Fruit fly (Drosophila melanogaster) whole organism, larva: ENCODE data around the gene CLIP-190.
A peak's percentile ranks its signal among the peaks of the same experiment; 100 is the strongest.

Source experiments
- noc ChIP-seq: fragments of 200-800 bp; sonication (Bioruptor generic); optimal IDR thresholded peaks from 3 replicates; lab custom pipeline; 2019; ENCODE audit warnings: missing biosample characterization, mild to moderate bottlenecking, missing genetic modification characterization, moderate library complexity

CLIP-190 gene

DNA sequence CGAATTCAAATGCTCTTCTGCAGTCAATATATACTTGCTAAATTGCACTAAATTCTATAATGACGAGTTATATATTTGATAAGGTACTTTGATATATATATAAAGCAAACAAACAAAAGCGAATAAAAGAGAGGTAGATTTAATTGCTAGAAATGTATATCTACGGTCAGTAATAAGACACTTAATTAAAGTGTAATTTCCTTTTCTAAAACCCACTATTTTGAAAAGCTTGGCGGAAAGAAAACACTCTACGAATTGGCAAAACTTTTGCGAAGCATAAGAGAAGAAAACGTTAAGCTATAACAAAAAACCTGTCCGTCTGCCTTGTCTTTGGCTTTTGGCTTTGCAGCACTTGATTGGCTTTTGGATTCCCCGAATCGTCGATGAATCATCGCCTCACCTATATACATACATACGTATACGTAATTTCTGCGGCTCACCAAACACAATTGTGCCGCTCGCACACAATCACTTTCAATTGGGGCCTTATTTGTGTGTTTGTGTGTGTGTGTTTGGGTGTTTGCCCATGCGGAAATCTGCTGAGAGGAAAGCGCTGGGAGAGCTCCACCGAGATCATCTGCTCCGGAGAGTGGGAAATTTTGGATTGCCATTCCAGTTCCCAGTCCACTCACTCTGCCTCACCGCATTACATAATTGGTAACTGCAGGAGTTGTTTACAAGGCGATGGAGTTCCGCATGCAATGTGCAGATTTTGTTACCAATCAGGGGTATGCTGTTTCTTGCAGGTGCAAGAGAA is 46.3 kb downstream of the CLIP-190 start:
- peak; percentile 30 for TF ChIP-seq noc (tag; lab: Kevin White, UChicago)

DNA sequence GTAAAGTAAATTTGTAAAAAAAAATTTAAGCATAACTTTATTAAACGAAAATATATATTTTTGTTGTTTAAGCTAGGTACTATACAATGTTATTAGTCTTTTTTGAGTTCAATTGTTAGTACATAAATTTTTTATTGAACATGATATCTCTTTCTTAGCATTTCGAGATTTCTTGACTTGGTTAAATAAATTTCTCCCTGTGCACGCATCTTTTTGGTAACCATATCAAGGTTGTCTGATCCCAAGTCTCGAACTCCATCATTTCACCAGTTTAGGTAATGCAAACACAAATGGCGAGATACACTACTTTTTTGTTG is 46.8 kb downstream of the CLIP-190 start:
- no peak for TF ChIP-seq noc (tag; lab: Kevin White, UChicago)

DNA sequence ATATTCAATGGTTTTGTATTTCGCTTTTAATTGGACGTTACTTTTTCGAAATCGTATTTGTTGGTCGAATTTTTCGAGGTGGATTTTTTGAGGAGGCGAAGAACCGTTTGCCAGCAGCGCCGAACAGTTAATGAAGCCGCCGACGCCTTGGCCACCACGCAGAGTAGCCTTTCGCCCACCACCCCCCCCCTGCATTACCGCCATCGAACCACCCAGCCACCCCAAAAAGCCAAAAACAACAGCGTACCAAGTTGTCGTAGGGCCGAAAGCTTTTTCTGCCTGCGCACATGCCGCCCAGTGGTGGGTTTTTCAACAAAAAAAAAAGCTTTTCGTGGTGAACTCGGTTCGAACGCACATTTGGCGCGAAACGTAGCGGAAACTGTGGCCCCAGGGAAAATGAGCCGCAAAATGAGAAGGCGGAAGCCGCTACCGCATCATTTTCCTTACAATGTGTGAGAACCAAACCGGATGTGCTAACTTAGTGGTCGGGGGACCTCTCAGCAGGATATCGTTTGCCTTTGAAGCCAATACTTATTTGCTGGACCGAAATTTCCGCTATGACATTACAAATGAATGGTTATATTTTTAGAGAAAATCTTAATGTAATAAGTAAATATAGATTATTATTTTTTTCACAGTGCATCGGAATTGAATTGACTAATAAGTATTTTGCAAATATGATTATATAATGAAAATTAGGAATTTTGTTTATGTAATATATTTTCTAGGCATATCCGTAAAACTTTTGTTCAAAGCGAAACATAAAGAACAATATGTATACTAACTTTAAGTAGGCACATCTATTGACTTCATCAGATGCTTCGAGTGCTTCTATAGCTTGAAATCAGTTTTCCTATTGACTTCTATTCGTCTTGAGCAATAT is 48.8 kb downstream of the CLIP-190 start, which contains the start of the genes Dif and CG5043:
Dif (minus strand) TSS at position 132 of the 883 bp plus-strand sequence.
CG5043 (plus strand) TSS at position 833 of the 883 bp plus-strand sequence.
- TF ChIP-seq noc (tag; lab: Kevin White, UChicago) = no peak

DNA sequence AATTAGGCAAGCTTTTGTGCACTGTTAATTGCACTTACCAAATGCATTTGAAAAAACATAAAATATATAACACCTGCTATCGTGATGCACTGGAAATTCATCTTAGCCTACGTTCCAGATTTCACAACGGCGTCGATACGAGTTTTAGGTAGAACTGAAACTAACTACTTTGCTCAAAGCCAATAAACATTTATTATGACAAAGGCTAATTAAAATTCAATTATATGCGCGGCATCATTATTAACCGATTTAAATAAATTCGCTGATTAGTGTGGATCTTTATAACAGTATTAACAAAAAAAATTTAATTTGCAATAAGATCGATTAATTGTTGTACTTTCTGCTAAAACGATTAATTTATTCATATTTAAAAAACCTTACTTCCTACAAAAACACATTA is 52.0 kb downstream of the CLIP-190 start, which contains the start of gene CG33928:
CG33928 (minus strand) TSS at position 101 of the 400 bp plus-strand sequence.
- TF ChIP-seq noc (tag; lab: Kevin White, UChicago) = no peak

DNA sequence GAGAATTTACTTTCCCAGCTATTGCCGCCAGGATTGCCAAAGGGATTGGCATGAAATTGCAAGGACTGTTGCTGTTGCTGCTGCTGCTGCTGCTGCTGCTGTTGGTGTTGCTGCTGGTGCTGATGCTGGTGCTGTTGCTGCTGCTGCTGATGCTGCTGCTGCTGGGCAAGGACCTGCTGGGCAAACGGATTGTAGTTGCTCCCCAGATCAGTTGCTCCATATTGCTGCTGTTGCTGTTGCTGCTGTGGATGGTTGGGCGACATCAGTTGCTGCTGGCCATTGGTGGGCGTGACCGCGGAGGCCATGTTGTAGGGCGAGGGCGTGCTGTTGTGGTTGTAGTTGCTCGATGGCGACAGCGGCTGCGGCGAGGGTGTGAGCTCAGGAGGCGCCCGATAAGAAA is 53.1 kb downstream of the CLIP-190 start:
- TF ChIP-seq noc (tag; lab: Kevin White, UChicago) = no peak

DNA sequence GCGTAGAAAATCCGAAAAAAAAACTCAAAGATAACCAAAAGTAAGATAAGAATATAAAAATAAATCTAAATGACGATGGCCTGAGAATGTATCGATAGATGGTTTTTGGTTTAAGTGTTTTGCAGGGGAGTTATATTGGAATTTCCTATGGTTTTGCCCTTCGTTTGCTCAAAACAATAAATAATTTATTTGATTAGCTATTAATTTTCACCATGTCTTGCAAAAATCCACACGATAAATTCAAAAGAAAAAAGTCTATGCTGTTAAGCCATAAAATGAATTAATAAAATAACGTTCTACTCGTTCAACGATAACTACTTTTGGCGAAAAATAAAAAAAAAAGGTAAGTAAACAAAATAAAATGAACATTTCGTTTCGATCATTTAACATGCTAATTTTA is 62.6 kb downstream of the CLIP-190 start:
- TF ChIP-seq noc (tag; lab: Kevin White, UChicago) = no peak

DNA sequence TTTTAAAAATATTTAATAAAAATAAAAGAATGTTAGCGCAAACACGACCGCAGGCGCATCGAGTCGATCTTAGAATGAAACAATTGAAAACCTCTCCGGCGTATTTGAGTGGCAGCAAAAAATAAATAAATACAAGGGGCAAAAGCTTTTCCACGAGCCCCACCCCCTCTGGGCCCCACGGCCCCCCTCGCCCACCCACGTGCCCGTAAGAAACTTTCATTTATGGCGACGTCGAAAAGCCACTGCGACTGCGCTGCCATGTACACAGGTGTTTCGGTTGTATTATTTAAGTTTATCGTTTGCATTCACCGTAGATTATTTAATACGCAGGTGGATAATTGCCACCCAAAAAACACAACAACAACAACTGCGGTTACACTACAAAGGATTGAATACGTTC is 63.9 kb downstream of the CLIP-190 start:
- TF ChIP-seq noc (tag; lab: Kevin White, UChicago) = no peak

DNA sequence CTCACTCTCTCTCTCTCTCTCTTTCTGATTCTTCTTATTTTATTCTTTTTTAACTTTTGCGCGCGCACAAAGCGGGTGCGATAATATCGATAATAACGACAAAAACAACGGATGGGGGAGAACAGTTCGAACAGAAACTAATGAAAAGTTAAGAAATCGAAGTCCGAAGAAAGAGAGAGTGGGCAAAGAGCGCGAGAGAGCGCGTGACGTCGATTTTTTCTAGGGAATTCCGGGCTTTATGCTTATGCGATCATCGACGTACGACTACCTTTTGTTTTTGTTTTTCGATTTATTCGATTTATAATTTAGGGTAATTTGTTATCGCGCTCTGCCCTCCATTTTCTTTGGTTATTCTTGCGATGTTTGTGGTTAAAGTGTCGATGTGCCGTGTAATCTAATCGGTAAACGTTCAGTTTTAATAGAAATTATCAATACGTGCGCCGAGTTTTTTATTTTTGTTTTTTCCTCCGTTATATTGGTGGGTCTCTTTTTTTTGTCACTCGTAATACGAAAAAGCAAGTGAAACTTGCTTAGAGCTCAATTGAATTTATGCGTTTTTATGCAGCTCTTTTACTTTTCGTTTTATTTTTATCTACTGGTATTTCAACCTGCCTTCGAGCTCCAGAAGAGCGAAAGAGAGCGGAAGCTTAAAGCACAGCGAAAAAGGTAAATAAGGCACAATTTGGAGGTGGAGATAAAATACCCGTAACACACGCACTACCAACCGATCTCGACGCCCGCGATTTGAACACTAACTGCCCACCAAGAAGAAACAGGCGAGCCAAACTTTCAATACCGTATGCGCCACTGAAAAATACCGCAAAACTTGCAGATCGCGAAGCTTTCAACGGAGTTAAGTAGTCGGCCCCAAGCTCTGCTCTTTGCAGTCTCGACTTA is 65.4 kb downstream of the CLIP-190 start, which contains the start of gene dl:
dl (minus strand) TSS at position 757 of the 897 bp plus-strand sequence.
- TF ChIP-seq noc (tag; lab: Kevin White, UChicago) = peak; percentile 16

DNA sequence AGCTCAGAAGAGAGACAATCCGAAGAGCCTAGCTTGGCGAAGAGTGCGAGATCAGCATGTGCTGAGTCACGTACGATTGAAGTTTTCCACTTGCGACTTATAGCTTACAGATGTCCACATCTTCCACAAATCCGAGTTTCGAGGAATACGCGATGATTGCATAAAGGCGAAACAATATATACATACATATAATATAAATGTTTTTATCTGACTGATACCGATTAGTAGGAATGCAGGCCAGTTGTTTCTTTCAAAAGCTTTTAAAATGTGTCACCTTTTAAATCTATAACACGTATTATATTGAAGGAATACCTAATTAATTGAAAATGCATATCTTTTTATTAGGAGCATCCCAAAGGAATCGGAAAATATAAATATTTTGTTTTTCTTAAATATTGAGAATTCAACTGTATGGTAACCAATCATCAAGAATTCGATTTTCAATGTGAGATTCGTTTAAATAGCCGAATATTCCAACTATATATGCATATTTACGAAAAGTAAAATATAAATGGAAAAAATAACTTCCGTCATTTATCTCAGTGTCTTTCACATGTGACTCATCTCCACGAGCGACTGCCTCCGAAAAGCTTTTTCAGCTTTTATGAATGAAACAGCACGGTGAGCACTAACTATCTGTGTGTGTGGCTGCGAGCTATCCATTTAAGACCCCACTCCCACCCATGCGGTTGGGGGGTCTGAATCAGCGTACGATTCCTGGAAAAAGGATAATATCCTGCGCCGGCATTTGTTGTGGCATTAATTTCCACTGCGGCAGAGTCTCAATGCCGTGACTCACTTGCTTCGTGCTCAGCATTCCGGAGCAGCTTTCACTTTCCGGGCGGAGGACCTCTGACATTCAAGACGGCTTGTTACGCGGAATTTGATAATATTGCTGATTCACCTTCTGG is 66.3 kb downstream of the CLIP-190 start:
- TF ChIP-seq noc (tag; lab: Kevin White, UChicago) = peak; percentile 84

DNA sequence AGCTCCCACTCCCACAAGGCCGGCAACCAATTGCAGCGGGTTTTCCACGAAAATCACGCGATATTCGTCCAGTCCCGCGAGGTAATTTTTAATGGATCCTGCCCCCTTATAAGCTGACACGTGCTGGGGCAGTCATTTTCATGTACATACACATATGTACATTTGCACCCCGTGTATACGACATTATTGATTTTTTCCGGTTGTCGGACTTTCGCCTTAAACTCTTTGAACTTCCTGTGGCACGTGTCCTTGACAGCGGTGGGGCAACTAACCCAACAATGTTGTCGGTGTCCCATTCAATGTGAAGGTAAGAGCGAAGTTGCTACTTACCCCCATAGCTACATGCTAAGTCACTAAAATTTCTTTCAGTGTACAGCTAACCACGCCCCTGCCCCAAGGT is 67.6 kb downstream of the CLIP-190 start:
- no peak for TF ChIP-seq noc (tag; lab: Kevin White, UChicago)

DNA sequence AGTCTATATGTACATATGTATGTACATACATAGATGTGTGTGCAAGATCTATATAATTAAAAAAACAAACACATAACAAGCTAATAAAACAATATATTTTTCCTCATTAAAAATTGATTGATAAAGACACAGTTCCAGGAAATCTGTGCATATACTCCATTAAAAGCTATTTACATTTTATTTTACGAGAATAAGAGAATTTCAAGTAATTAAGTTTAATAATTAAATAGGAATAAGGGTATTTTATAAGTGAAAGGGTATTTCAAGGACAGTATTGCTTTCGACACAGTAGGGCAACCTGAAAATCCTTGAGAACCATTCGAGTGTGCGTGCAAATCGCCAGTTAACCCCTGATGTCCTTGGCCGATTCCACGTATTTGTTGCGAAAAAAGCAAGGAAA is 68.1 kb downstream of the CLIP-190 start, which contains the start of gene CG5050:
CG5050 (plus strand) TSS at position 301 of the 400 bp plus-strand sequence.
- TF ChIP-seq noc (tag; lab: Kevin White, UChicago) = no peak

DNA sequence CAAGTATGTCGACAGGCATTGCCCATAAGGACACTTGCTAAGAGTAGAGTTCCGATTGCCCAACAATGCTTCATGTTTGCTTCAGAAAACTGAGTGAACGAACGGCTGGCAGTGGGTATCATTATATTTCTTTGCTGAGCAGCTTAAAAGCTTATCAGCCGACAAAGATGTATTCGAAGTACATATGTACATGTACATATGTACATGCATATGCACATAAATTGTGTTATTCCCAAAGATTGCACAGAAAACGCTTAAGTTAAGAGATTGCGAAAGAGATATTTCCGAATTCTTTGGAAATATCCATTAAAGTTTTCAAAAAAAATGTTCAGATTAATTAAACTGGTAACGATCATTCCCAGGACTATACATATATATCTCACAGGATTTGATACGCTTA is 71.3 kb downstream of the CLIP-190 start, which contains the start of gene SPH93:
SPH93 (minus strand) TSS at position 101 of the 400 bp plus-strand sequence.
- TF ChIP-seq noc (tag; lab: Kevin White, UChicago) = no peak

DNA sequence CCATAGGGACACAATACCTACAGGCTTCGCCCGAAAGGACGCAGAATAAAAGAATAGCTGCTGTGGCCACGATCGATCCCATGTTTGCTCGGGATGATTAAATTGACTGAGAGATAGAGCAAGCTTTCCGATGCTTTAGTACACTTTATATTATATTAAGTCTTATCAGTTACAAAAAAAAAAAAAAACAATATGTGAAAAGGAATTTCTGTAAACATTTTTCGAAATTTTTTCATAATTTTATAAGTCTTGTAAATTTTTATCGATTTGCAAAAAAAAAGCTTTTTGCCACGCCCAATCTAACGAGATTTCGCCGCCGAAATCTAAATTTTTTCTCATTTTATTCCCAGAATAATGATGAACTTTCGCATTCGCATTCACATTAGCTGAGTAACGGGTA is 73.4 kb downstream of the CLIP-190 start, which contains the start of gene CG18563:
CG18563 (minus strand) TSS at position 101 of the 400 bp plus-strand sequence.
- no peak for TF ChIP-seq noc (tag; lab: Kevin White, UChicago)
